Fruit fly (Drosophila melanogaster) whole organism, pupa: Measurements from ENCODE around the gene Mdr65.

Experiments used
- CG13204 ChIP-seq: fragments of 200-800 bp; sonication (Bioruptor generic); optimal IDR thresholded peaks from 2 replicates; lab custom pipeline; 2018; ENCODE audit warnings: missing biosample characterization, mild to moderate bottlenecking, missing genetic modification characterization, moderate library complexity
- CG15710 ChIP-seq: fragments of 200-800 bp; sonication (Bioruptor generic); optimal IDR thresholded peaks from 2 replicates; lab custom pipeline; 2018; ENCODE audit warnings: missing biosample characterization, mild to moderate bottlenecking, missing genetic modification characterization, moderate library complexity
- CG17806 ChIP-seq: fragments of 200-800 bp; sonication (Bioruptor generic); optimal IDR thresholded peaks from 2 replicates; lab custom pipeline; 2018; ENCODE audit warnings: missing biosample characterization, mild to moderate bottlenecking, missing genetic modification characterization, moderate library complexity
- CG32121 ChIP-seq: fragments of 200-800 bp; sonication (Bioruptor generic); IDR thresholded peaks from 2 replicates; pipeline ENCODE4 v1.3.6; 2022; ENCODE audit warnings: missing biosample characterization, missing genetic modification characterization
- CG8159 ChIP-seq: fragments of 200-800 bp; sonication (Bioruptor generic); optimal IDR thresholded peaks from 3 replicates; lab custom pipeline; 2018; ENCODE audit warnings: missing biosample characterization, mild to moderate bottlenecking, missing genetic modification characterization, moderate library complexity
- CG9948 ChIP-seq: fragments of 200-800 bp; sonication (Bioruptor generic); optimal IDR thresholded peaks from 2 replicates; lab custom pipeline; 2018; ENCODE audit warnings: missing biosample characterization, mild to moderate bottlenecking, missing genetic modification characterization, moderate library complexity
- EcR ChIP-seq: fragments of 200-800 bp; sonication (Bioruptor generic); optimal IDR thresholded peaks from 3 replicates; lab custom pipeline; 2019; ENCODE audit warnings: missing biosample characterization, missing genetic modification characterization, mild to moderate bottlenecking, moderate library complexity, missing genetic modification reagents
- Pif1B ChIP-seq: fragments of 200-800 bp; sonication (Bioruptor generic); optimal IDR thresholded peaks from 3 replicates; lab custom pipeline; 2016; ENCODE audit warnings: missing biosample characterization, missing genetic modification characterization
- gl ChIP-seq: fragments of 200-800 bp; sonication (Bioruptor generic); optimal IDR thresholded peaks from 2 replicates; lab custom pipeline; 2018; ENCODE audit warnings: missing biosample characterization, mild to moderate bottlenecking, missing genetic modification characterization

DNA sequence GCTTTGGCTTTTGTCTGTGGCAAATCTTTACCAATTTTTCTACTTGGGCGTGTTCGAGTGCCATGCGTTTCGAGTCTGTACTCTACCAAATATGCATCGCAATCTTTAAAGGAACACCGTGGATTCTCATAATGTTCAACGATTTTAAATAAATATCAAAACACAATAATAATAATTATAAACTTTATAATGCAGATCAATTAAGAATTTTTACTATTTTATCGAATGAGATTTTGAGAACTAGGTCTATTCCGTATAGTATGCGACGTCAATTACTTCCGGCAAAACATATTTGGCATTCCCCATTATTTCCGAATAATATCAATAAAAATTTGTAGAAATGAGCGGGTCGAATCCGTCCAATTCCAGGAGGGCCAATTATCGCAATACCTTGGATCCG is 29.9 kb upstream of the Mdr65 start, which contains the start of gene CG43168:
- no peak for TF ChIP-seq CG15710
- no peak for TF ChIP-seq CG8159 (tag; lab: Kevin White, UChicago)
- TF ChIP-seq gl, result no peak
- no peak for TF ChIP-seq CG32121 (GFP tag; lab: Robert Waterston, UW)
- TF ChIP-seq CG9948 (tag; lab: Kevin White, UChicago), result no peak
- no peak for TF ChIP-seq CG13204 (GFP tag; lab: Kevin White, UChicago)
- no peak for TF ChIP-seq Pif1B (GFP tag; lab: Kevin White, UChicago)
- no peak for TF ChIP-seq EcR
- TF ChIP-seq CG17806 (tag; lab: Kevin White, UChicago), result no peak
